Fruit fly (Drosophila melanogaster) whole organism, adult: ENCODE measurements around the gene Chchd2.

Experiments
- CG11617 ChIP-seq: fragments of 200-800 bp; sonication (Bioruptor generic); optimal IDR thresholded peaks from 2 replicates; lab custom pipeline; 2017; ENCODE audit warnings: mild to moderate bottlenecking, missing biosample characterization, missing genetic modification reagents, missing genetic modification characterization
- CG5204 ChIP-seq: fragments of 200-800 bp; sonication (Bioruptor generic); optimal IDR thresholded peaks from 2 replicates; lab custom pipeline; 2016; ENCODE audit warnings: missing biosample characterization, missing genetic modification characterization
- bab1 ChIP-seq: fragments of 200-800 bp; sonication (Bioruptor generic); optimal IDR thresholded peaks from 3 replicates; lab custom pipeline; 2019; ENCODE audit warnings: missing biosample characterization, mild to moderate bottlenecking, missing genetic modification characterization, moderate library complexity
- cnc ChIP-seq, 2 experiments: fragments of >200 bp; optimal IDR thresholded peaks; 2 replicates each; lab custom pipeline; 2017
- ovo ChIP-seq: fragments of 200-800 bp; sonication (Bioruptor generic); optimal IDR thresholded peaks from 2 replicates; lab custom pipeline; 2016; ENCODE audit warnings: missing biosample characterization, missing genetic modification characterization
- toe ChIP-seq: fragments of 200-800 bp; sonication (Bioruptor generic); optimal IDR thresholded peaks from 2 replicates; lab custom pipeline; 2016; ENCODE audit warnings: missing biosample characterization, missing genetic modification characterization

Gene Chchd2

dm6 chrX:17187495-17187894 is 38.7 kb downstream of the Chchd2 start:
- TF ChIP-seq cnc (optimal IDR thresholded peaks at IDR 0.05; lab: Kevin White, UChicago) (no peak), bab1 (GFP tag; lab: Kevin White, UChicago) (peak; percentile 12)

DNA sequence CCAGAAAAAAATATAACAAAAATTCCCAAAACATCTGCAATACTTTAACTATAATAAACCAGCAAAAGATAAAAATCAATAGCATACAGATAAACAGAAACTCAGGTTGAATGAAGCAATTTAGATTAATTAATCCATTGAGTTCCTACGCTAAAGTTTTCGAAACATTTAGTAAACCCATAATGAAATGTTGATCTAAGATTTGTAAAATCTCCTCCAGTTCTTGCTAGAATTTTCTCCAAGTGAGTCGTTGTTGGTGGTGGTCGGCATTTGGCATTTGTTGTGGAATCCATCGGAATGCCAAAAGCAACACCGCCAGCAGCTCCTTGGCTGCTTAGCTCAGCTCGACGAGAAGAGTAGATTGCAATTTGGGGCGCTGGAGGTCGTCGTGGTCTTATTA is 39.4 kb downstream of the Chchd2 start:
- TF ChIP-seq CG11617 (GFP tag; lab: Kevin White, UChicago) (no peak), ovo (GFP tag; lab: Kevin White, UChicago) (no peak), CG5204 (GFP tag; lab: Kevin White, UChicago) (no peak), toe (GFP tag; lab: Kevin White, UChicago) (no peak)
